Fruit fly (Drosophila melanogaster) whole organism, embryonic: ENCODE measurements around the gene CG5986.
A peak's percentile ranks its signal among the peaks of the same experiment; 100 is the strongest.

Experiments used
- Adf1 ChIP-seq: fragments of 200-800 bp; sonication (Bioruptor generic); IDR thresholded peaks from 2 replicates; pipeline ENCODE4 v1.3.6; 2022; ENCODE audit warnings: missing biosample characterization, missing genetic modification characterization
- Atf6 ChIP-seq: fragments of 200-800 bp; sonication (Bioruptor generic); IDR thresholded peaks from 2 replicates; pipeline ENCODE4 v1.3.6; 2022; ENCODE audit warnings: missing biosample characterization, missing genetic modification characterization
- Bdp1 ChIP-seq: fragments of 200-800 bp; sonication (Bioruptor generic); optimal IDR thresholded peaks from 3 replicates; lab custom pipeline; 2016; ENCODE audit warnings: missing biosample characterization, missing genetic modification characterization
- BtbVII ChIP-seq: fragments of 200-800 bp; sonication (Bioruptor generic); optimal IDR thresholded peaks from 3 replicates; lab custom pipeline; 2017; ENCODE audit warnings: missing biosample characterization, mild to moderate bottlenecking, missing genetic modification characterization
- CG1024 ChIP-seq: fragments of 200-800 bp; sonication (Bioruptor generic); IDR thresholded peaks from 2 replicates; pipeline ENCODE4 v1.3.6; 2022; ENCODE audit warnings: missing biosample characterization, missing genetic modification characterization
- CG11085 ChIP-seq: fragments of 200-800 bp; sonication (Bioruptor generic); IDR thresholded peaks from 2 replicates; pipeline ENCODE4 v1.3.6; 2022; ENCODE audit warnings: missing biosample characterization, missing genetic modification characterization
- CG11504 ChIP-seq: fragments of 200-800 bp; sonication (Bioruptor generic); optimal IDR thresholded peaks from 3 replicates; lab custom pipeline; 2019; ENCODE audit warnings: missing biosample characterization, mild to moderate bottlenecking, missing genetic modification characterization, moderate library complexity
- CG12219 ChIP-seq: fragments of 200-800 bp; sonication (Bioruptor generic); optimal IDR thresholded peaks from 3 replicates; lab custom pipeline; 2018; ENCODE audit warnings: missing biosample characterization, mild to moderate bottlenecking, missing genetic modification characterization
- CG13424 ChIP-seq: fragments of 200-800 bp; sonication (Bioruptor generic); optimal IDR thresholded peaks from 2 replicates; lab custom pipeline; 2019; ENCODE audit warnings: missing biosample characterization, mild to moderate bottlenecking, missing genetic modification characterization, moderate library complexity
- CG13894 ChIP-seq: fragments of 200-800 bp; sonication (Bioruptor generic); optimal IDR thresholded peaks from 3 replicates; lab custom pipeline; 2018; ENCODE audit warnings: missing biosample characterization, mild to moderate bottlenecking, missing genetic modification characterization, moderate library complexity
- CG15269 ChIP-seq: fragments of 200-800 bp; sonication (Bioruptor generic); optimal IDR thresholded peaks from 2 replicates; lab custom pipeline; 2018; ENCODE audit warnings: missing biosample characterization, mild to moderate bottlenecking, missing genetic modification characterization, moderate library complexity
- CG15601 ChIP-seq: fragments of 200-800 bp; sonication (Bioruptor generic); optimal IDR thresholded peaks from 3 replicates; lab custom pipeline; 2019; ENCODE audit warnings: missing biosample characterization, mild to moderate bottlenecking, missing genetic modification characterization, moderate library complexity
- CG16863 ChIP-seq: fragments of 200-800 bp; sonication (Bioruptor generic); optimal IDR thresholded peaks from 3 replicates; lab custom pipeline; 2016; ENCODE audit warnings: missing biosample characterization, missing genetic modification characterization
- CG2116 ChIP-seq: fragments of 200-800 bp; sonication (Bioruptor generic); optimal IDR thresholded peaks from 3 replicates; lab custom pipeline; 2018; ENCODE audit warnings: missing biosample characterization, mild to moderate bottlenecking, missing genetic modification characterization
- CG30403 ChIP-seq: fragments of 200-800 bp; sonication (Bioruptor generic); optimal IDR thresholded peaks from 3 replicates; lab custom pipeline; 2016; ENCODE audit warnings: missing biosample characterization, missing genetic modification characterization
- CG4424 ChIP-seq: fragments of 200-800 bp; sonication (Bioruptor generic); optimal IDR thresholded peaks from 3 replicates; lab custom pipeline; 2016; ENCODE audit warnings: missing biosample characterization, missing genetic modification characterization
- CG4730 ChIP-seq: fragments of 200-800 bp; sonication (Bioruptor generic); IDR thresholded peaks from 2 replicates; pipeline ENCODE4 v1.3.6; 2022; ENCODE audit warnings: missing biosample characterization, missing genetic modification characterization
- CG7271 ChIP-seq: fragments of 200-800 bp; sonication (Bioruptor generic); optimal IDR thresholded peaks from 2 replicates; lab custom pipeline; 2018; ENCODE audit warnings: missing biosample characterization, mild to moderate bottlenecking, missing genetic modification characterization, moderate library complexity
- CG7786 ChIP-seq: fragments of 200-800 bp; sonication (Bioruptor generic); optimal IDR thresholded peaks from 2 replicates; lab custom pipeline; 2016; ENCODE audit warnings: missing biosample characterization, missing genetic modification characterization
- CG8089 ChIP-seq: fragments of 200-800 bp; sonication (Bioruptor generic); optimal IDR thresholded peaks from 3 replicates; lab custom pipeline; 2016; ENCODE audit warnings: missing biosample characterization, missing genetic modification characterization
- Dref ChIP-seq: fragments of 200-800 bp; sonication (Bioruptor generic); IDR thresholded peaks from 2 replicates; pipeline ENCODE4 v1.3.6; 2022; ENCODE audit warnings: missing biosample characterization, missing genetic modification characterization
- Drgx ChIP-seq: fragments of 200-800 bp; sonication (Bioruptor generic); IDR thresholded peaks from 2 replicates; pipeline ENCODE4 v1.3.6; 2022; ENCODE audit warnings: missing biosample characterization, missing genetic modification characterization
- GATAe ChIP-seq: fragments of 200-800 bp; sonication (Bioruptor generic); conservative IDR thresholded peaks from 2 replicates; pipeline ENCODE4 v1.3.6; 2022; ENCODE audit warnings: missing biosample characterization, missing genetic modification characterization
- HLH3B ChIP-seq: fragments of 200-800 bp; sonication (Bioruptor generic); IDR thresholded peaks from 2 replicates; pipeline ENCODE4 v1.3.6; 2022; ENCODE audit warnings: missing biosample characterization, missing genetic modification characterization
- Lpt ChIP-seq: fragments of >200 bp; optimal IDR thresholded peaks from 2 replicates; lab custom pipeline; 2018; ENCODE audit warnings: missing biosample characterization, missing genetic modification characterization
- Meics ChIP-seq: fragments of 200-800 bp; sonication (Bioruptor generic); optimal IDR thresholded peaks from 2 replicates; lab custom pipeline; 2017; ENCODE audit warnings: missing biosample characterization, mild to moderate bottlenecking, missing genetic modification characterization
- Nf-YC ChIP-seq: fragments of 200-800 bp; optimal IDR thresholded peaks from 3 replicates; lab custom pipeline; 2019; ENCODE audit warnings: missing biosample characterization, mild to moderate bottlenecking, missing genetic modification characterization, moderate library complexity
- NfI ChIP-seq: fragments of 200-800 bp; sonication (Bioruptor generic); optimal IDR thresholded peaks from 3 replicates; lab custom pipeline; 2018; ENCODE audit warnings: missing biosample characterization, mild to moderate bottlenecking, missing genetic modification characterization, moderate library complexity
- Oaz ChIP-seq: fragments of 200-800 bp; sonication (Bioruptor generic); IDR thresholded peaks from 2 replicates; pipeline ENCODE4 v1.3.6; 2022; ENCODE audit warnings: missing biosample characterization, missing genetic modification characterization
- Pdp1 ChIP-seq, 2 experiments: fragments of 200-800 bp; sonication (Bioruptor generic); optimal IDR thresholded peaks; 3 replicates each; lab custom pipeline; 2016; ENCODE audit warnings: missing biosample characterization in 2 of 2, missing genetic modification characterization in 2 of 2, mild to moderate bottlenecking in 1 of 2, moderate library complexity in 1 of 2
- Sry-β ChIP-seq: fragments of 200-800 bp; sonication (Bioruptor generic); optimal IDR thresholded peaks from 2 replicates; lab custom pipeline; 2018; ENCODE audit warnings: missing biosample characterization, mild to moderate bottlenecking, missing genetic modification characterization, moderate library complexity
- TFAM ChIP-seq: fragments of 200-800 bp; sonication (Bioruptor generic); optimal IDR thresholded peaks from 2 replicates; lab custom pipeline; 2017; ENCODE audit warnings: missing biosample characterization, missing genetic modification characterization, inconsistent platforms
- bbx ChIP-seq: fragments of 200-800 bp; sonication (Bioruptor generic); IDR thresholded peaks from 2 replicates; pipeline ENCODE4 v1.3.6; 2022; ENCODE audit warnings: missing biosample characterization, missing genetic modification characterization; ENCODE audit not compliant: partially characterized antibody
- bigmax ChIP-seq: fragments of 200-800 bp; sonication (Bioruptor generic); optimal IDR thresholded peaks from 2 replicates; lab custom pipeline; 2018; ENCODE audit warnings: missing biosample characterization, mild to moderate bottlenecking, missing genetic modification characterization
- chinmo ChIP-seq: fragments of 200-800 bp; sonication (Bioruptor generic); IDR thresholded peaks from 4 replicates; pipeline ENCODE4 v1.3.6; 2022; ENCODE audit warnings: missing biosample characterization, missing genetic modification characterization; ENCODE audit not compliant: partially characterized antibody
- corto ChIP-seq: fragments of 200-800 bp; sonication (Bioruptor generic); optimal IDR thresholded peaks from 2 replicates; lab custom pipeline; 2016; ENCODE audit warnings: missing biosample characterization, mild to moderate bottlenecking, missing genetic modification characterization, moderate library complexity
- dmrt11E ChIP-seq: fragments of 200-800 bp; sonication (Bioruptor generic); optimal IDR thresholded peaks from 3 replicates; lab custom pipeline; 2018; ENCODE audit warnings: missing biosample characterization, mild to moderate bottlenecking, missing genetic modification characterization, moderate library complexity
- fd102C ChIP-seq: fragments of 200-800 bp; sonication (Bioruptor generic); optimal IDR thresholded peaks from 2 replicates; lab custom pipeline; 2018; ENCODE audit warnings: missing biosample characterization, mild to moderate bottlenecking, missing genetic modification characterization, moderate library complexity
- gt ChIP-seq: fragments of 200-800 bp; sonication (Bioruptor generic); IDR thresholded peaks from 2 replicates; pipeline ENCODE4 v1.3.6; 2022; ENCODE audit warnings: missing biosample characterization, missing genetic modification characterization
- jigr1 ChIP-seq: fragments of 200-800 bp; sonication (Bioruptor generic); IDR thresholded peaks from 3 replicates; pipeline ENCODE4 v1.3.6; 2022; ENCODE audit warnings: missing biosample characterization, missing genetic modification characterization
- jing ChIP-seq: fragments of 200-800 bp; sonication (Bioruptor generic); optimal IDR thresholded peaks from 2 replicates; lab custom pipeline; 2018; ENCODE audit warnings: missing biosample characterization, mild to moderate bottlenecking, missing genetic modification characterization
- lmd ChIP-seq: fragments of 200-800 bp; sonication (Bioruptor generic); IDR thresholded peaks from 2 replicates; pipeline ENCODE4 v1.3.6; 2022; ENCODE audit warnings: missing biosample characterization, missing genetic modification characterization
- nerfin-1 ChIP-seq: fragments of 200-800 bp; sonication (Bioruptor generic); optimal IDR thresholded peaks from 3 replicates; lab custom pipeline; 2019; ENCODE audit warnings: missing biosample characterization, mild to moderate bottlenecking, missing genetic modification characterization, moderate library complexity
- nerfin-2 ChIP-seq: fragments of 200-800 bp; sonication (Bioruptor generic); IDR thresholded peaks from 2 replicates; pipeline ENCODE4 v1.3.6; 2022; ENCODE audit warnings: missing biosample characterization, missing genetic modification characterization; ENCODE audit not compliant: partially characterized antibody
- nom ChIP-seq: fragments of 200-800 bp; sonication (Bioruptor generic); optimal IDR thresholded peaks from 2 replicates; lab custom pipeline; 2017; ENCODE audit warnings: missing biosample characterization, missing genetic modification characterization, mild to moderate bottlenecking, moderate library complexity, missing genetic modification reagents
- so ChIP-seq: fragments of 200-800 bp; sonication (Bioruptor generic); IDR thresholded peaks from 3 replicates; pipeline ENCODE4 v1.3.6; 2022; ENCODE audit warnings: missing biosample characterization, missing genetic modification characterization
- sob ChIP-seq: fragments of 200-800 bp; sonication (Bioruptor generic); IDR thresholded peaks from 2 replicates; pipeline ENCODE4 v1.3.6; 2022; ENCODE audit warnings: missing biosample characterization, missing genetic modification characterization
- ssp ChIP-seq: fragments of 200-800 bp; sonication (Bioruptor generic); IDR thresholded peaks from 2 replicates; pipeline ENCODE4 v1.3.6; 2022; ENCODE audit warnings: missing biosample characterization, missing genetic modification characterization
- unc-4 ChIP-seq: fragments of 200-800 bp; sonication (Bioruptor generic); IDR thresholded peaks from 2 replicates; pipeline ENCODE4 v1.3.6; 2022; ENCODE audit warnings: missing biosample characterization, missing genetic modification characterization; ENCODE audit not compliant: partially characterized antibody

The CG5986 gene

dm6 chr3R:24031019-24031824, 16.4 kb upstream of the CG5986 start (continued):
- TF ChIP-seq fd102C (GFP tag; lab: Kevin White, UChicago) (no peak), NfI (no peak), HLH3B (GFP tag; lab: Robert Waterston, UW) (no peak), GATAe (GFP tag; lab: Robert Waterston, UW) (no peak), bigmax (GFP tag; lab: Kevin White, UChicago) (no peak), gt (GFP tag; lab: Robert Waterston, UW) (no peak), so (GFP tag; lab: Robert Waterston, UW) (no peak), CG8089 (no peak), CG13894 (peak; percentile 34), nom (GFP tag; lab: Kevin White, UChicago) (peak; percentile 36), jigr1 (no peak), jing (GFP tag; lab: Kevin White, UChicago) (no peak), unc-4 (GFP tag; lab: Robert Waterston, UW) (peak; percentile 44; the same call in 1 of the 2 replicates), corto (GFP tag; lab: Kevin White, UChicago) (no peak), CG7271 (tag; lab: Kevin White, UChicago) (no peak), bbx (GFP tag; lab: Robert Waterston, UW) (peak; percentile 33; the same call in 1 of the 2 replicates), Oaz (GFP tag; lab: Robert Waterston, UW) (no peak), Sry-β (GFP tag; lab: Kevin White, UChicago) (no peak), BtbVII (GFP tag; lab: Kevin White, UChicago) (peak; percentile 2), CG11085 (GFP tag; lab: Robert Waterston, UW) (no peak), CG13424 (peak; percentile 2), CG15601 (tag; lab: Kevin White, UChicago) (no peak), CG4730 (no peak), Bdp1 (GFP tag; lab: Kevin White, UChicago) (no peak), CG16863 (GFP tag; lab: Kevin White, UChicago) (no peak), CG11504 (tag; lab: Kevin White, UChicago) (no peak), ssp (GFP tag; lab: Robert Waterston, UW) (no peak), chinmo (GFP tag; lab: Robert Waterston, UW) (peak; percentile 90; the same call in 3 of the 4 replicates), lmd (GFP tag; lab: Robert Waterston, UW) (no peak), sob (GFP tag; lab: Robert Waterston, UW) (peak; percentile 41; the same call in 1 of the 2 replicates), CG15269 (tag; lab: Kevin White, UChicago) (no peak), Adf1 (GFP tag; lab: Robert Waterston, UW) (peak; percentile 17; the same call in 1 of the 2 replicates), nerfin-1 (tag; lab: Kevin White, UChicago) (no peak), TFAM (GFP tag; lab: Kevin White, UChicago) (no peak), CG4424 (no peak), CG7786 (GFP tag; lab: Kevin White, UChicago) (no peak), Pdp1 (GFP tag; optimal IDR thresholded peaks at IDR 0.05; lab: Kevin White, UChicago) (no peak), CG1024 (GFP tag; lab: Robert Waterston, UW) (no peak), CG2116 (GFP tag; lab: Kevin White, UChicago) (no peak), Nf-YC (tag; lab: Kevin White, UChicago) (no peak), Atf6 (GFP tag; lab: Robert Waterston, UW) (peak; percentile 47; the same call in 1 of the 2 replicates), Meics (GFP tag; lab: Kevin White, UChicago) (peak; percentile 9), Drgx (GFP tag; lab: Robert Waterston, UW) (peak; percentile 65), CG12219 (GFP tag; lab: Kevin White, UChicago) (no peak), Lpt (GFP tag; lab: Kevin White, UChicago) (no peak), dmrt11E (no peak), CG30403 (GFP tag; lab: Kevin White, UChicago) (no peak), Dref (no peak; the same call in 1 of the 2 replicates), nerfin-2 (no peak)
